Fruit fly (Drosophila melanogaster) whole organism, wandering third instar larva: ENCODE data around the gene Claspin.
A peak's percentile ranks its signal among the peaks of the same experiment; 100 is the strongest.

Experiments used
- OdsH ChIP-seq: fragments of 200-800 bp; sonication (Bioruptor generic); optimal IDR thresholded peaks from 2 replicates; lab custom pipeline; 2016; ENCODE audit warnings: missing biosample characterization, mild to moderate bottlenecking, missing genetic modification characterization
- brk ChIP-seq: fragments of 200-800 bp; sonication (Bioruptor generic); optimal IDR thresholded peaks from 2 replicates; lab custom pipeline; 2016; ENCODE audit warnings: missing biosample characterization, mild to moderate bottlenecking, missing genetic modification characterization
- fru ChIP-seq: fragments of 200-800 bp; sonication (Bioruptor generic); optimal IDR thresholded peaks from 3 replicates; lab custom pipeline; 2016; ENCODE audit warnings: missing biosample characterization, mild to moderate bottlenecking, missing genetic modification characterization
- psq ChIP-seq: fragments of 200-800 bp; sonication (Bioruptor generic); optimal IDR thresholded peaks from 3 replicates; lab custom pipeline; 2017; ENCODE audit warnings: missing biosample characterization, mild to moderate bottlenecking, missing genetic modification characterization, moderate library complexity

DNA sequence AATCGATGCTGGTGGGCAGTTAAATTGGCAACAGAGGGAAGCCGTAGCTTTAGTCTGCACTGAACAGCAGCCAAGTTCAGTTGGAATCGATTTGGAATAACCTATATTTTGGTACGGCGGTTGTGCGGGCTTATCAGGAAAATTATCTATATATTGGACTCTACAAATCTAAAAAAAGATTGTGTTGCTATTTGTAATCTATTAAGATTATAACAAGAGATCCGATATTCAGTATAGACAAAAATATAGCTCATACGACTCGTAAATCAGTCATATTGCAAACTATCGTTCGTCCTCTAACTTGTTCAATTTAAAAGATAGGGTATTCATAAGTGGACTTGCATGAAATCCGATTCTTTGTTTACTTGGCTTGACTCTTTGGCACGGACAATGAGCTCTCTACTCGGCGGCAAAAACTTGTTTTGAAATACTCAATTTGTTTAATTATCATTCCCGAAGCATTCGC lies 24.7 kb upstream of the Claspin start, which contains the start of gene Hexo1:
- TF ChIP-seq psq (GFP tag; lab: Kevin White, UChicago) (peak; percentile 56), OdsH (GFP tag; lab: Kevin White, UChicago) (peak; percentile 69), fru (GFP tag; lab: Kevin White, UChicago) (peak; percentile 75), brk (GFP tag; lab: Kevin White, UChicago) (no peak)
